Worm (Caenorhabditis elegans) whole organism, midembryonic: ENCODE measurements around the gene oma-2.

Source experiments
- T22C8.4 ChIP-seq: fragments of 200-800 bp; sonication (Bioruptor generic); IDR thresholded peaks from 2 replicates; pipeline ENCODE4 v1.3.6; 2022; ENCODE audit warnings: missing genetic modification characterization, missing compliant biosample characterization
- cog-1 ChIP-seq: sonication (generic microtip); optimal IDR thresholded peaks from 2 replicates; lab custom pipeline; 2016; ENCODE audit warnings: missing genetic modification characterization, missing compliant biosample characterization
- ref-1 ChIP-seq: fragments of 200-800 bp; sonication (Bioruptor generic); conservative IDR thresholded peaks from 2 replicates; pipeline ENCODE4 v1.3.6; 2022; ENCODE audit warnings: missing genetic modification reagents, missing genetic modification characterization, missing compliant biosample characterization
- ztf-23 ChIP-seq: fragments of 200-800 bp; sonication (Bioruptor generic); IDR thresholded peaks from 2 replicates; pipeline ENCODE4 v1.3.6; 2022; ENCODE audit warnings: missing genetic modification reagents, missing genetic modification characterization, missing compliant biosample characterization
- ztf-29 ChIP-seq: fragments of 200-800 bp; sonication (Bioruptor generic); IDR thresholded peaks from 2 replicates; pipeline ENCODE4 v1.3.6; 2022; ENCODE audit warnings: missing genetic modification reagents, missing genetic modification characterization, missing compliant biosample characterization

DNA sequence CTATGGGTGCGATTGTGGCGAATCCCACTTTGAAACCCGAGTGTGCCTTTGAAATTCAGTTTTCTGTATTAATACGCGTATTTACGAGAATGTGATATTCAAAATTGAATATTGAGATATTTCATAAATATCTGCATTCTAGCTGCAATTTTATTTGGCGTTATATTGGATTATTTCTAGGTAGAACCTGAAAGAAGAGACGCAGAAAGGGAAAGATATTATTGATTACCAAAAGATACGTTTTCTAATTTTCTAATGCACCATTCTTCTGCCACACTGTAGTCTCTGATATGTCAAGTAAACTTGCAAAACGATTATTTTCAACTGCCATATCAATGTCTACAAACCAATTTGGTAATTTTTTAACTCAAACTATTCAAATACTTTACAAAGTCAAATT, 7.2 kb upstream of the oma-2 start, which contains the start of gene ech-3:
- no peak for TF ChIP-seq ref-1 (GFP tag; lab: Robert Waterston, UW)
- no peak for TF ChIP-seq cog-1 (tag; lab: Kevin White, UChicago)
- no peak for TF ChIP-seq ztf-23 (GFP tag; lab: Robert Waterston, UW)
- no peak for TF ChIP-seq ztf-29
- TF ChIP-seq T22C8.4, result no peak
